Worm (Caenorhabditis elegans): Measurements from ENCODE around the gene Y59A8B.19.

ce11 chrV:17979789-17980188 lies 27.2 kb upstream of the Y59A8B.19 start, which contains the start of gene snx-6:
- TF ChIP-seq mab-5 (tag; optimal IDR thresholded peaks at IDR 0.05) (no peak), R02D3.7 (tag; optimal IDR thresholded peaks at IDR 0.05) (no peak)
